Worm (Caenorhabditis elegans) whole organism, early embryonic: ENCODE results near the gene C23G10.1.

Experiments used
- B0310.2 ChIP-seq: sonication (generic microtip); optimal IDR thresholded peaks from 2 replicates; lab custom pipeline; 2016; ENCODE audit warnings: mild to moderate bottlenecking, missing genetic modification characterization, missing compliant biosample characterization
- F13C5.2 ChIP-seq: sonication (generic microtip); optimal IDR thresholded peaks from 2 replicates; lab custom pipeline; 2017; ENCODE audit warnings: mild to moderate bottlenecking, missing genetic modification characterization, inconsistent platforms, missing compliant biosample characterization
- aly-1 ChIP-seq: sonication (generic microtip); optimal IDR thresholded peaks from 2 replicates; lab custom pipeline; 2016; ENCODE audit warnings: missing genetic modification characterization, missing compliant biosample characterization
- ama-1 ChIP-seq: fragments of 150-350 bp; optimal IDR thresholded peaks from 2 replicates; lab custom pipeline; 2014
- ceh-13 ChIP-seq: fragments of 200-800 bp; sonication (Bioruptor generic); optimal IDR thresholded peaks from 2 replicates; lab custom pipeline; 2018; ENCODE audit warnings: mild to moderate bottlenecking, missing genetic modification characterization, missing compliant biosample characterization
- ceh-36 ChIP-seq: sonication (generic microtip); optimal IDR thresholded peaks from 2 replicates; lab custom pipeline; 2016; ENCODE audit warnings: missing genetic modification characterization, inconsistent platforms, missing compliant biosample characterization
- ets-7 ChIP-seq: sonication (generic microtip); optimal IDR thresholded peaks from 2 replicates; lab custom pipeline; 2016; ENCODE audit warnings: missing genotype, missing genetic modification characterization, missing compliant biosample characterization
- flt-1 ChIP-seq: fragments of 200-800 bp; sonication (Bioruptor generic); IDR thresholded peaks from 2 replicates; pipeline ENCODE4 v1.3.6; 2022; ENCODE audit warnings: missing genetic modification characterization, missing compliant biosample characterization
- hmbx-1 ChIP-seq: sonication (generic microtip); optimal IDR thresholded peaks from 2 replicates; lab custom pipeline; 2016; ENCODE audit warnings: mild to moderate bottlenecking, missing genetic modification characterization, missing compliant biosample characterization
- hmg-4 ChIP-seq: fragments of 200-800 bp; sonication (Bioruptor generic); optimal IDR thresholded peaks from 2 replicates; lab custom pipeline; 2018; ENCODE audit warnings: mild to moderate bottlenecking, missing genetic modification characterization, missing compliant biosample characterization
- hnd-1 ChIP-seq: sonication (generic microtip); optimal IDR thresholded peaks from 2 replicates; lab custom pipeline; 2016; ENCODE audit warnings: missing genetic modification characterization, missing compliant biosample characterization
- pes-1 ChIP-seq: fragments of 200-800 bp; sonication (Bioruptor generic); IDR thresholded peaks from 2 replicates; pipeline ENCODE4 v1.3.6; 2022; ENCODE audit warnings: missing genetic modification reagents, missing genetic modification characterization, missing compliant biosample characterization
- scrt-1 ChIP-seq: fragments of 200-800 bp; sonication (Bioruptor generic); IDR thresholded peaks from 2 replicates; pipeline ENCODE4 v1.3.6; 2022; ENCODE audit warnings: missing genetic modification characterization, missing compliant biosample characterization
- sea-1 ChIP-seq: fragments of 200-800 bp; sonication (Bioruptor generic); conservative IDR thresholded peaks from 2 replicates; pipeline ENCODE4 v1.3.6; 2022; ENCODE audit warnings: missing genetic modification characterization, missing compliant biosample characterization
- tbx-11 ChIP-seq: fragments of 200-800 bp; sonication (Bioruptor generic); IDR thresholded peaks from 2 replicates; pipeline ENCODE4 v1.3.6; 2022; ENCODE audit warnings: missing genetic modification characterization, missing compliant biosample characterization
- tbx-37 ChIP-seq: fragments of 200-800 bp; sonication (Bioruptor generic); conservative IDR thresholded peaks from 2 replicates; pipeline ENCODE4 v1.3.6; 2022; ENCODE audit warnings: missing genetic modification reagents, missing genetic modification characterization, missing compliant biosample characterization
- tra-4 ChIP-seq: sonication (generic microtip); optimal IDR thresholded peaks from 2 replicates; lab custom pipeline; 2017; ENCODE audit warnings: missing genetic modification characterization, missing compliant biosample characterization

C23G10.1 gene

ce11 chrIII:6202440-6202839, 6.6 kb upstream of the C23G10.1 start:
- TF ChIP-seq hnd-1 (tag; lab: Kevin White, UChicago) (no peak), ceh-13 (GFP tag; lab: Kevin White, UChicago) (no peak), tra-4 (tag; lab: Kevin White, UChicago) (no peak), hmg-4 (GFP tag; lab: Kevin White, UChicago) (no peak), F13C5.2 (tag; lab: Kevin White, UChicago) (no peak), pes-1 (GFP tag; lab: Robert Waterston, UW) (no peak)

- TF ChIP-seq ama-1 (lab: Kevin White, UChicago), result no peak
- no peak for TF ChIP-seq ceh-36 (tag; lab: Kevin White, UChicago)
- no peak for TF ChIP-seq hnd-1 (tag; lab: Kevin White, UChicago)
- no peak for TF ChIP-seq sea-1 (GFP tag; lab: Robert Waterston, UW)
- no peak for TF ChIP-seq tra-4 (tag; lab: Kevin White, UChicago)
- TF ChIP-seq F13C5.2 (tag; lab: Kevin White, UChicago), result peak; percentile 10
- TF ChIP-seq ets-7, result no peak
- TF ChIP-seq tbx-11 (GFP tag; lab: Robert Waterston, UW), result no peak
These were observed 2.8 kb upstream of the C23G10.1 start, which contains the start of the genes sna-3 and rps-3 for ce11 chrIII:6206161-6206853. Gene sna-3, minus strand, starts transcription at chrIII:6206211. Gene rps-3, plus strand, starts transcription at chrIII:6206803.

DNA sequence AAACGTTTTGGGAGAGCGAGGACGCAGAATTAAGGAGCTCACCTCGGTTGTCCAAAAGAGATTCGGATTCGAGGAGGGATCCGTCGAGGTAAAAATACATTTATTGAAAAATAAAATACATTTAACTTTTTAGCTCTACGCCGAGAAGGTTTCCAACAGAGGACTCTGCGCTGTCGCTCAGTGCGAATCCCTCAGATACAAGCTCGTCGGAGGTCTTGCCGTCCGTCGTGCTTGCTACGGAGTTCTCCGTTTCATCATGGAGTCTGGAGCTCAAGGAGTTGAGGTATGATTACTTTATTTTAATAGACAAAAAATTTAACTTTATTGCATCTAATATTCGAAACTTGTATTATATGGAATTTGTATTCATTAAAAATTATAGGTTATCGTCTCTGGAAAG, 2.0 kb upstream of the C23G10.1 start:
- no peak for TF ChIP-seq aly-1 (tag; lab: Kevin White, UChicago)
- TF ChIP-seq ama-1 (lab: Kevin White, UChicago), result no peak

ce11 chrIII:6207881-6208280, 1.2 kb upstream of the C23G10.1 start, which contains the start of gene C23G10.2:
Gene C23G10.2, plus strand, starts transcription at chrIII:6208064.
- TF ChIP-seq hmbx-1 (tag; lab: Kevin White, UChicago), result no peak
- no peak for TF ChIP-seq flt-1 (GFP tag; lab: Robert Waterston, UW)
- no peak for TF ChIP-seq tbx-37
- no peak for TF ChIP-seq sea-1 (GFP tag; lab: Robert Waterston, UW)
- no peak for TF ChIP-seq F13C5.2 (tag; lab: Kevin White, UChicago)
- no peak for TF ChIP-seq B0310.2 (tag; lab: Kevin White, UChicago)
- TF ChIP-seq tra-4 (tag; lab: Kevin White, UChicago), result no peak
- TF ChIP-seq tbx-11 (GFP tag; lab: Robert Waterston, UW), result no peak
- TF ChIP-seq pes-1 (GFP tag; lab: Robert Waterston, UW), result no peak
- TF ChIP-seq ceh-13 (GFP tag; lab: Kevin White, UChicago), result no peak
- TF ChIP-seq aly-1 (tag; lab: Kevin White, UChicago), result no peak
- TF ChIP-seq ama-1 (lab: Kevin White, UChicago), result no peak
- no peak for TF ChIP-seq scrt-1 (GFP tag; lab: Robert Waterston, UW)
- no peak for TF ChIP-seq ceh-36 (tag; lab: Kevin White, UChicago)

- TF ChIP-seq scrt-1 (GFP tag; lab: Robert Waterston, UW) (no peak), ama-1 (lab: Kevin White, UChicago) (no peak), pes-1 (GFP tag; lab: Robert Waterston, UW) (no peak), ets-7 (no peak), hnd-1 (tag; lab: Kevin White, UChicago) (no peak), tbx-37 (no peak), F13C5.2 (tag; lab: Kevin White, UChicago) (no peak), ceh-13 (GFP tag; lab: Kevin White, UChicago) (no peak)
These were observed 1.2 kb downstream of the C23G10.1 start for ce11 chrIII:6210215-6210822.

DNA sequence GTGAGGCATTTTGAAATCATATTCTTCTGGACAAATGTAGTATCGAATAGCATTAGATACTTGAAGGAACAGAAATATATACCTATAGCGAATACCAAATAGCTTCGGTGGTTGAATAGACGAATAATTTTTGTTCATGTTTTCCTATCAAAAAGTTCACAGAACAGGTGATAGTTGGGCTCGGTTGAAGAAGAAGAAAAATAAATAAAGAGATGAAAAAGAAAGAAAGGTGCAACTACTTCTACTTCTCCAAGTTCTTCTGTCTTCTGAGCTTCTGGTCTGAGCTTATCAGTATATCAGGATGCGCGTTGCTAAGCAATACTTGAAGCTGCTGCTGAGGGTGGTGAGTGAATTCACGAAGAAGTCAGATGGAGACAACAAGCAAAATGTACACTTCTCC, 4.8 kb downstream of the C23G10.1 start, which contains the start of gene C23G10.10:
Gene C23G10.10, minus strand, starts transcription at position 101 of the 400 bp plus-strand sequence.
- TF ChIP-seq ama-1 (lab: Kevin White, UChicago) (no peak), ets-7 (no peak), ceh-36 (tag; lab: Kevin White, UChicago) (no peak), tra-4 (tag; lab: Kevin White, UChicago) (no peak), hmg-4 (GFP tag; lab: Kevin White, UChicago) (no peak), ceh-13 (GFP tag; lab: Kevin White, UChicago) (no peak), sea-1 (GFP tag; lab: Robert Waterston, UW) (no peak)

ce11 chrIII:6215476-6215875, 6.4 kb downstream of the C23G10.1 start, which contains the start of gene C23G10.11:
Gene C23G10.11, minus strand, starts transcription at chrIII:6215576.
- TF ChIP-seq tbx-37 (no peak), ceh-13 (GFP tag; lab: Kevin White, UChicago) (no peak), hmbx-1 (tag; lab: Kevin White, UChicago) (no peak), hnd-1 (tag; lab: Kevin White, UChicago) (no peak), ceh-36 (tag; lab: Kevin White, UChicago) (no peak), sea-1 (GFP tag; lab: Robert Waterston, UW) (no peak), F13C5.2 (tag; lab: Kevin White, UChicago) (no peak), ama-1 (lab: Kevin White, UChicago) (no peak), tbx-11 (GFP tag; lab: Robert Waterston, UW) (no peak), tra-4 (tag; lab: Kevin White, UChicago) (no peak), ets-7 (no peak), flt-1 (GFP tag; lab: Robert Waterston, UW) (no peak), scrt-1 (GFP tag; lab: Robert Waterston, UW) (no peak)
